Worm (Caenorhabditis elegans) whole organism, mixed stage, embryonic: ENCODE results near the gene nono-1.

Experiments
- drap-1 ChIP-seq: fragments of 200-800 bp; sonication (Bioruptor generic); optimal IDR thresholded peaks from 3 replicates; lab custom pipeline; 2018; ENCODE audit warnings: mild to moderate bottlenecking, missing genetic modification characterization, missing compliant biosample characterization
- nhr-12 ChIP-seq: fragments of 150-350 bp; optimal IDR thresholded peaks from 2 replicates; lab custom pipeline; 2014; ENCODE audit warnings: missing biosample characterization, missing genetic modification characterization
- nhr-237 ChIP-seq: fragments of 150-350 bp; optimal IDR thresholded peaks from 2 replicates; lab custom pipeline; 2014; ENCODE audit warnings: missing biosample characterization, missing genetic modification characterization
- nhr-28 ChIP-seq: fragments of 150-350 bp; optimal IDR thresholded peaks from 2 replicates; lab custom pipeline; 2014; ENCODE audit warnings: missing biosample characterization, missing genetic modification characterization
- nhr-76 ChIP-seq: sonication (generic microtip); optimal IDR thresholded peaks from 2 replicates; lab custom pipeline; 2017; ENCODE audit warnings: missing biosample characterization, missing genetic modification characterization
- sem-2 ChIP-seq: fragments of 200-800 bp; sonication (Bioruptor generic); optimal IDR thresholded peaks from 2 replicates; lab custom pipeline; 2018; ENCODE audit warnings: mild to moderate bottlenecking, missing genetic modification characterization, missing compliant biosample characterization
- unc-120 ChIP-seq: sonication (generic microtip); optimal IDR thresholded peaks from 2 replicates; lab custom pipeline; 2017; ENCODE audit warnings: missing genetic modification characterization, missing compliant biosample characterization; ENCODE audit not compliant: poor library complexity, severe bottlenecking
- unc-62 ChIP-seq: fragments of 150-350 bp; optimal IDR thresholded peaks from 2 replicates; lab custom pipeline; 2014; ENCODE audit warnings: missing biosample characterization, missing genetic modification reagents, missing genetic modification characterization
- ztf-11 ChIP-seq: fragments of 150-350 bp; optimal IDR thresholded peaks from 2 replicates; lab custom pipeline; 2014; ENCODE audit warnings: missing biosample characterization, missing genetic modification characterization

- no peak for TF ChIP-seq nhr-12 (tag; lab: Kevin White, UChicago)
- TF ChIP-seq nhr-28 (tag; lab: Kevin White, UChicago), result no peak
- TF ChIP-seq nhr-237 (tag; lab: Kevin White, UChicago), result no peak
- no peak for TF ChIP-seq unc-120 (tag; lab: Kevin White, UChicago)
- TF ChIP-seq sem-2 (GFP tag; lab: Kevin White, UChicago), result no peak
- TF ChIP-seq unc-62 (GFP tag; lab: Kevin White, UChicago), result no peak
- no peak for TF ChIP-seq ztf-11
- TF ChIP-seq nhr-76, result no peak
- no peak for TF ChIP-seq drap-1 (GFP tag; lab: Kevin White, UChicago)
Measured at ce11 chrIII:5906749-5907148, 51.3 kb downstream of the nono-1 start, which contains the start of gene erd-2.2.
